Fruit fly (Drosophila melanogaster) whole organism, wandering third instar larva: Measurements from ENCODE around the gene CG8671.

Source experiments
- Abd-B ChIP-seq: fragments of >200 bp; optimal IDR thresholded peaks from 2 replicates; lab custom pipeline; 2017; ENCODE audit warnings: missing biosample characterization, missing genetic modification characterization
- CG32264 ChIP-seq: fragments of 200-800 bp; sonication (Bioruptor generic); optimal IDR thresholded peaks from 2 replicates; lab custom pipeline; 2016; ENCODE audit warnings: missing biosample characterization, missing genetic modification characterization
- CG9705 ChIP-seq: fragments of 200-800 bp; sonication (Bioruptor generic); optimal IDR thresholded peaks from 2 replicates; lab custom pipeline; 2018; ENCODE audit warnings: missing biosample characterization, mild to moderate bottlenecking, missing genetic modification characterization
- CrebA ChIP-seq: fragments of 200-800 bp; sonication (Bioruptor generic); optimal IDR thresholded peaks from 2 replicates; lab custom pipeline; 2016; ENCODE audit warnings: missing biosample characterization, mild to moderate bottlenecking, missing genetic modification characterization, borderline replicate concordance
- Dfd ChIP-seq: fragments of >200 bp; optimal IDR thresholded peaks from 2 replicates; lab custom pipeline; 2017; ENCODE audit warnings: missing biosample characterization, missing genetic modification characterization
- Dif ChIP-seq: fragments of 200-275, 200-300 bp; sonication (Bioruptor generic); optimal IDR thresholded peaks from 2 replicates; lab custom pipeline; 2018; ENCODE audit warnings: missing biosample characterization, missing genetic modification characterization; ENCODE audit not compliant: partially characterized antibody
- GATAd ChIP-seq: sonication (Bioruptor generic); optimal IDR thresholded peaks from 2 replicates; lab custom pipeline; 2016; ENCODE audit warnings: missing biosample characterization, missing genetic modification characterization
- HLH106 ChIP-seq: fragments of 200-800 bp; optimal IDR thresholded peaks from 3 replicates; lab custom pipeline; 2019; ENCODE audit warnings: missing biosample characterization, mild to moderate bottlenecking, missing genetic modification characterization, moderate library complexity
- Hnf4 ChIP-seq: fragments of 200-800 bp; sonication (Bioruptor generic); optimal IDR thresholded peaks from 2 replicates; lab custom pipeline; 2016; ENCODE audit warnings: missing biosample characterization, mild to moderate bottlenecking, missing genetic modification characterization
- Hr78 ChIP-seq: fragments of >200 bp; optimal IDR thresholded peaks from 2 replicates; lab custom pipeline; 2017; ENCODE audit warnings: missing biosample characterization, missing genetic modification characterization
- Hr83 ChIP-seq: fragments of 200-300 bp; sonication (Bioruptor generic); optimal IDR thresholded peaks from 2 replicates; lab custom pipeline; 2016; ENCODE audit warnings: missing biosample characterization, mild to moderate bottlenecking, missing genetic modification characterization, moderate library complexity; ENCODE audit not compliant: poor library complexity, severe bottlenecking
- Jra ChIP-seq: sonication (Bioruptor generic); optimal IDR thresholded peaks from 2 replicates; lab custom pipeline; 2016; ENCODE audit warnings: missing biosample characterization, missing genetic modification characterization
- Mio ChIP-seq: sonication (Bioruptor generic); optimal IDR thresholded peaks from 2 replicates; lab custom pipeline; 2016; ENCODE audit warnings: missing biosample characterization, missing genetic modification characterization
- Myc ChIP-seq: fragments of >200 bp; optimal IDR thresholded peaks from 2 replicates; lab custom pipeline; 2017
- N ChIP-seq: fragments of >200 bp; optimal IDR thresholded peaks from 2 replicates; lab custom pipeline; 2018; ENCODE audit warnings: missing biosample characterization, missing external identifiers, missing genetic modification characterization
- OdsH ChIP-seq: fragments of 200-800 bp; sonication (Bioruptor generic); optimal IDR thresholded peaks from 2 replicates; lab custom pipeline; 2016; ENCODE audit warnings: missing biosample characterization, mild to moderate bottlenecking, missing genetic modification characterization
- Rel ChIP-seq, 2 experiments: fragments of 200-800 bp; sonication (Bioruptor generic) in 1 of 2; optimal IDR thresholded peaks; 2 replicates in 1 of 2; 3 replicates in 1 of 2; lab custom pipeline; 2016 to 2019; ENCODE audit warnings: mild to moderate bottlenecking in 2 of 2, missing biosample characterization in 2 of 2, missing genetic modification characterization in 2 of 2, moderate library complexity in 1 of 2
- Sp1 ChIP-seq: fragments of 200-800 bp; sonication (Bioruptor generic); optimal IDR thresholded peaks from 3 replicates; lab custom pipeline; 2019; ENCODE audit warnings: missing biosample characterization, mild to moderate bottlenecking, missing genetic modification characterization, moderate library complexity
- Vsx2 ChIP-seq: fragments of 200-300, 225-300 bp; sonication (Bioruptor generic); optimal IDR thresholded peaks from 2 replicates; lab custom pipeline; 2018; ENCODE audit warnings: missing biosample characterization, missing genetic modification characterization; ENCODE audit not compliant: partially characterized antibody
- br ChIP-seq: fragments of 200-800 bp; sonication (Bioruptor generic); optimal IDR thresholded peaks from 2 replicates; lab custom pipeline; 2016; ENCODE audit warnings: missing biosample characterization, missing genetic modification characterization
- brk ChIP-seq: fragments of 200-800 bp; sonication (Bioruptor generic); optimal IDR thresholded peaks from 2 replicates; lab custom pipeline; 2016; ENCODE audit warnings: missing biosample characterization, mild to moderate bottlenecking, missing genetic modification characterization
- dl ChIP-seq, 2 experiments: fragments of 175-275, 200-275 bp in 1 of 2; fragments of 200-275 bp in 1 of 2; sonication (Bioruptor generic); optimal IDR thresholded peaks; lab custom pipeline; 2018; ENCODE audit warnings: mild to moderate bottlenecking in 2 of 2, missing biosample characterization in 2 of 2, missing genetic modification characterization in 2 of 2, moderate library complexity in 2 of 2; ENCODE audit not compliant: partially characterized antibody in 2 of 2, insufficient read depth in 1 of 2
- dmrt93B ChIP-seq: fragments of 200-800 bp; sonication (Bioruptor generic); optimal IDR thresholded peaks from 2 replicates; lab custom pipeline; 2018; ENCODE audit warnings: missing biosample characterization, mild to moderate bottlenecking, missing genetic modification characterization
- dsf ChIP-seq: sonication (Bioruptor generic); optimal IDR thresholded peaks from 2 replicates; lab custom pipeline; 2016; ENCODE audit warnings: missing biosample characterization, missing genetic modification characterization, borderline replicate concordance
- ey ChIP-seq: fragments of 200-800 bp; sonication (Bioruptor generic); optimal IDR thresholded peaks from 2 replicates; lab custom pipeline; 2016; ENCODE audit warnings: missing biosample characterization, missing genetic modification characterization
- foxo ChIP-seq, 2 experiments: fragments of 200-800 bp; sonication (Bioruptor generic); optimal IDR thresholded peaks; 2 replicates in 1 of 2; 3 replicates in 1 of 2; lab custom pipeline; 2016 to 2017; ENCODE audit warnings: missing biosample characterization in 2 of 2, missing genetic modification characterization in 2 of 2
- fru ChIP-seq: fragments of 200-800 bp; sonication (Bioruptor generic); optimal IDR thresholded peaks from 3 replicates; lab custom pipeline; 2016; ENCODE audit warnings: missing biosample characterization, mild to moderate bottlenecking, missing genetic modification characterization
- h ChIP-seq: fragments of 200-800 bp; sonication (Bioruptor generic); optimal IDR thresholded peaks from 3 replicates; lab custom pipeline; 2016; ENCODE audit warnings: missing biosample characterization, mild to moderate bottlenecking, missing genetic modification characterization
- jim ChIP-seq: fragments of 175-275, 200-325 bp; sonication (Bioruptor generic); optimal IDR thresholded peaks from 2 replicates; lab custom pipeline; 2016; ENCODE audit warnings: missing biosample characterization, mild to moderate bottlenecking, missing genetic modification characterization
- lola ChIP-seq: fragments of >200 bp; optimal IDR thresholded peaks from 2 replicates; lab custom pipeline; 2017; ENCODE audit warnings: missing biosample characterization, missing genetic modification characterization
- pan ChIP-seq: fragments of >200 bp; optimal IDR thresholded peaks from 2 replicates; lab custom pipeline; 2017
- psq ChIP-seq: fragments of 200-800 bp; sonication (Bioruptor generic); optimal IDR thresholded peaks from 3 replicates; lab custom pipeline; 2017; ENCODE audit warnings: missing biosample characterization, mild to moderate bottlenecking, missing genetic modification characterization, moderate library complexity
- rgr ChIP-seq: fragments of 200-800 bp; sonication (Bioruptor generic); optimal IDR thresholded peaks from 3 replicates; lab custom pipeline; 2016; ENCODE audit warnings: missing biosample characterization, mild to moderate bottlenecking, missing genetic modification characterization
- sage ChIP-seq: fragments of 200-800 bp; sonication (Bioruptor generic); optimal IDR thresholded peaks from 2 replicates; lab custom pipeline; 2016; ENCODE audit warnings: missing biosample characterization, mild to moderate bottlenecking, missing genetic modification characterization
- sv ChIP-seq: fragments of 200-800 bp; sonication (Bioruptor generic); optimal IDR thresholded peaks from 3 replicates; lab custom pipeline; 2016; ENCODE audit warnings: missing biosample characterization, missing genetic modification characterization
- tai ChIP-seq: sonication (Bioruptor generic); optimal IDR thresholded peaks from 2 replicates; lab custom pipeline; 2016; ENCODE audit warnings: missing biosample characterization, missing genetic modification characterization
- usp ChIP-seq: fragments of >200 bp; optimal IDR thresholded peaks from 2 replicates; lab custom pipeline; 2017; ENCODE audit warnings: missing biosample characterization, missing genetic modification characterization
- woc ChIP-seq: sonication (Bioruptor generic); optimal IDR thresholded peaks from 2 replicates; lab custom pipeline; 2016; ENCODE audit warnings: missing biosample characterization, mild to moderate bottlenecking, missing genetic modification characterization

CG8671 gene

DNA sequence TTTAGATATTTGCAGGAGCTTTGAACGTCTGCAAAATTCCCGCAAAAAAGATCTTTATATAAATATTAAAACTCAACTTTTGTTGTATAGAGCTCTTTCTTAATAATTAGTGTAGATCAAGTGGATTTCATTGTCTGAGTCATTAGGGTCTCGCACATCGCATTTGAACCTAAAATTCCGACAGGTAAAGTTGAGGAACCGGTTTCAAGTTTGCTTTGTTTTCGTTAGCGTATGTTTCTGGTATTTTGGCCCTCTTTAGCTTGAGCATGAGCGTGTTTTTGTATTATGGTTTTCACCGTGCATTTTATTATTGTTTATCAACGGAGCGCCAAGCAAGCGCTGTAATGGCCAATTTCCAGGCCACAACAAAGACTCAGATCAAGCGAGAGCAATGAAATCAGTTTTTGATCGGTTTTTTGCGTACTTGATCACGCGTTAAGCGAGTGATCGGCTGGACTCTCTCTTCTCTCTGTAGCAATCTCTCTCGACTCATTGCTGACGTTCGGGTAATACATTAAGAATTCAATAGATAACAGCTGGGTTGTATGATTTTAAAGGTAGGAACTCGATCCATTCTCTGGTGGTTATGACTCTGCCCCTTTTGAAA is 50.2 kb downstream of the CG8671 start:
- TF ChIP-seq CG9705: no peak
- TF ChIP-seq psq (GFP tag; lab: Kevin White, UChicago): peak; percentile 4
- TF ChIP-seq h (GFP tag; lab: Kevin White, UChicago): no peak
- no peak for TF ChIP-seq Myc
- peak; percentile 35 for TF ChIP-seq Rel (GFP tag; optimal IDR thresholded peaks at IDR 0.05; lab: Kevin White, UChicago)
- TF ChIP-seq Rel (tag; optimal IDR thresholded peaks at IDR 0.05; lab: Kevin White, UChicago): peak; percentile 59
- TF ChIP-seq Dif (GFP tag; lab: Kevin White, UChicago): peak; percentile 33
- TF ChIP-seq brk: peak; percentile 5
- TF ChIP-seq dl (GFP tag; optimal IDR thresholded peaks at IDR 0.05; lab: Kevin White, UChicago; ENCODE audit: insufficient read depth in 1 of 2, partially characterized antibody in 2 of 2): peak; percentile 43 to 65
- peak; percentile 9 for TF ChIP-seq sage (GFP tag; lab: Kevin White, UChicago)
- TF ChIP-seq woc: no peak
- TF ChIP-seq br (GFP tag; lab: Kevin White, UChicago): no peak
- peak; percentile 75 for TF ChIP-seq Mio (GFP tag; lab: Kevin White, UChicago)
- TF ChIP-seq, all 38 proteins: peak for 7

- peak; percentile 75 for TF ChIP-seq Hr83 (GFP tag; lab: Kevin White, UChicago)
- TF ChIP-seq psq (GFP tag; lab: Kevin White, UChicago): peak; percentile 20
- peak; percentile 33 for TF ChIP-seq br (GFP tag; lab: Kevin White, UChicago)
- TF ChIP-seq ey: peak; percentile 48
- TF ChIP-seq Dif (GFP tag; lab: Kevin White, UChicago): peak; percentile 66
- no peak for TF ChIP-seq jim
- no peak for TF ChIP-seq usp (GFP tag; lab: Kevin White, UChicago)
- peak; percentile 57 to 74 for TF ChIP-seq dl (GFP tag; optimal IDR thresholded peaks at IDR 0.05; lab: Kevin White, UChicago; ENCODE audit: insufficient read depth in 1 of 2, partially characterized antibody in 2 of 2)
- no peak for TF ChIP-seq lola
- TF ChIP-seq pan: no peak
- TF ChIP-seq sv (GFP tag; lab: Kevin White, UChicago): no peak
- TF ChIP-seq dsf (GFP tag; lab: Kevin White, UChicago): no peak
- peak; percentile 76 for TF ChIP-seq woc
- TF ChIP-seq Sp1 (GFP tag; lab: Kevin White, UChicago): peak; percentile 68
- no peak for TF ChIP-seq Myc
- peak; percentile 56 for TF ChIP-seq OdsH
- no peak for TF ChIP-seq GATAd
- TF ChIP-seq HLH106 (tag; lab: Kevin White, UChicago): peak; percentile 71
- peak in 1 of 2 experiments; percentile 73 for TF ChIP-seq foxo (GFP tag; optimal IDR thresholded peaks at IDR 0.05; lab: Kevin White, UChicago)
- peak; percentile 53 for TF ChIP-seq dmrt93B (GFP tag; lab: Kevin White, UChicago)
- peak; percentile 55 for TF ChIP-seq h (GFP tag; lab: Kevin White, UChicago)
- no peak for TF ChIP-seq sage (GFP tag; lab: Kevin White, UChicago)
- no peak for TF ChIP-seq Hnf4
- TF ChIP-seq Abd-B (GFP tag; lab: Kevin White, UChicago): no peak
- no peak for TF ChIP-seq CG32264 (GFP tag; lab: Kevin White, UChicago)
- TF ChIP-seq Rel (GFP tag; optimal IDR thresholded peaks at IDR 0.05; lab: Kevin White, UChicago): no peak
- TF ChIP-seq Rel (tag; optimal IDR thresholded peaks at IDR 0.05; lab: Kevin White, UChicago): peak; percentile 14
- no peak for TF ChIP-seq Dfd (GFP tag; lab: Kevin White, UChicago)
- peak; percentile 74 for TF ChIP-seq fru (GFP tag; lab: Kevin White, UChicago)
- peak; percentile 54 for TF ChIP-seq rgr
- TF ChIP-seq tai (GFP tag; lab: Kevin White, UChicago): no peak
- no peak for TF ChIP-seq CrebA (GFP tag; lab: Kevin White, UChicago)
- TF ChIP-seq Hr78 (GFP tag; lab: Kevin White, UChicago): no peak
- no peak for TF ChIP-seq Jra (GFP tag; lab: Kevin White, UChicago)
- TF ChIP-seq N: no peak
- peak; percentile 50 for TF ChIP-seq Vsx2 (GFP tag; lab: Kevin White, UChicago)
- TF ChIP-seq Mio (GFP tag; lab: Kevin White, UChicago): no peak
- peak; percentile 53 for TF ChIP-seq CG9705
- TF ChIP-seq brk: no peak
These were observed 51.2 kb downstream of the CG8671 start, which contains the start of gene CG46314 for dm6 chr2L:21313909-21314400. CG46314 (plus strand) TSS chr2L:21314360.
